Worm (Caenorhabditis elegans): ENCODE data around the gene ZK856.4.

DNA sequence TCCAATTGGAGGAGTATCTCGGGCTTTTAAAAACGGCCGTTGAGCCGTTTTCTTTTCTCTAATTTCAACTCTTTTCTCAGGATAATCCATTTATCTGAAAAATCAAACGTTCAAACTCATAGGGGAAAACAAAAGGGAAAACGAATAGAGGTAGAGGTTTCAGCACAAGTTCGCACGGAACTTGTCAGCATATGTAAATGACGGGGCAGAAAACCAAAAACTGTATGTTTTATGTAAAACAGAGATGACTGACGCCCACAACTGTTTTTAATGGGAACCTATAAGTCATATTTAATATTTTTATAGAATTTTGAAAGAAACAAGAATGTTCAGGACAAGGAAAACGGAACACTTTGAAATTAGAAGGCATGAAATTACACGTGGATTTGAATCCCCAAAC lies 16.7 kb upstream of the ZK856.4 start, which contains the start of gene C51E3.6:
- TF ChIP-seq madf-8 (GFP tag; conservative IDR thresholded peaks at IDR 0.05) = no peak
- no peak for TF ChIP-seq ceh-40 (GFP tag; IDR thresholded peaks at IDR 0.05)
- TF ChIP-seq die-1 (tag; optimal IDR thresholded peaks at IDR 0.05) = no peak
- TF ChIP-seq hmg-20 (GFP tag; IDR thresholded peaks at IDR 0.05) = no peak
- no peak for TF ChIP-seq C17E4.6 (GFP tag; IDR thresholded peaks at IDR 0.05)
- TF ChIP-seq pha-4 (tag; optimal IDR thresholded peaks at IDR 0.05) = no peak
- no peak for TF ChIP-seq ama-1 (optimal IDR thresholded peaks at IDR 0.05)
- no peak for TF ChIP-seq ama-1 (GFP tag; optimal IDR thresholded peaks at IDR 0.05)
- TF ChIP-seq somi-1 (GFP tag; optimal IDR thresholded peaks at IDR 0.05) = no peak
- TF ChIP-seq mxl-1 (tag; optimal IDR thresholded peaks at IDR 0.05) = no peak
- TF ChIP-seq attf-5 (GFP tag; optimal IDR thresholded peaks at IDR 0.05) = no peak
- no peak for TF ChIP-seq B0336.3 (GFP tag; IDR thresholded peaks at IDR 0.05)
- TF ChIP-seq dpff-1 (tag; optimal IDR thresholded peaks at IDR 0.05) = no peak
- TF ChIP-seq unc-130 (GFP tag; optimal IDR thresholded peaks at IDR 0.05) = no peak
- TF ChIP-seq ceh-100 (GFP tag; IDR thresholded peaks at IDR 0.05) = no peak
